Worm (Caenorhabditis elegans) whole organism, young adult: ENCODE measurements around the gene F36D4.5.
A peak's percentile ranks its signal among the peaks of the same experiment; 100 is the strongest.

Experiments
- C06A6.2 ChIP-seq: fragments of 200-800 bp; sonication (Bioruptor generic); conservative IDR thresholded peaks from 2 replicates; pipeline ENCODE4 v1.3.6; 2022; ENCODE audit warnings: missing genetic modification characterization, missing compliant biosample characterization
- D2030.7 ChIP-seq: fragments of 200-800 bp; sonication (Bioruptor generic); IDR thresholded peaks from 2 replicates; pipeline ENCODE4 v1.3.6; 2022; ENCODE audit warnings: missing genetic modification reagents, missing genetic modification characterization, missing compliant biosample characterization
- F33H1.4 ChIP-seq: fragments of 200-800 bp; sonication (Bioruptor generic); IDR thresholded peaks from 2 replicates; pipeline ENCODE4 v1.3.6; 2022; ENCODE audit warnings: missing genetic modification reagents, missing genetic modification characterization, missing compliant biosample characterization
- F37B4.10 ChIP-seq: fragments of 200-800 bp; sonication (Bioruptor generic); IDR thresholded peaks from 2 replicates; pipeline ENCODE4 v1.3.6; 2022; ENCODE audit warnings: missing genetic modification characterization, missing compliant biosample characterization
- T07F8.4 ChIP-seq: sonication (generic microtip); optimal IDR thresholded peaks from 2 replicates; lab custom pipeline; 2016; ENCODE audit warnings: mild to moderate bottlenecking, missing genetic modification characterization, moderate library complexity, missing compliant biosample characterization
- Y56A3A.18 ChIP-seq: fragments of 200-800 bp; sonication (Bioruptor generic); IDR thresholded peaks from 2 replicates; pipeline ENCODE4 v1.3.6; 2022; ENCODE audit warnings: missing genetic modification reagents, missing genetic modification characterization, missing compliant biosample characterization
- Y67H2A.10 ChIP-seq: fragments of 200-800 bp; sonication (Bioruptor generic); conservative IDR thresholded peaks from 2 replicates; pipeline ENCODE4 v1.3.6; 2022; ENCODE audit warnings: missing genetic modification reagents, missing genetic modification characterization, missing compliant biosample characterization
- Y95B8A.8 ChIP-seq: fragments of 200-800 bp; sonication (Bioruptor generic); IDR thresholded peaks from 2 replicates; pipeline ENCODE4 v1.3.6; 2022; ENCODE audit warnings: missing genetic modification reagents, missing genetic modification characterization, missing compliant biosample characterization
- ZK185.1 ChIP-seq: sonication (generic microtip); optimal IDR thresholded peaks from 2 replicates; lab custom pipeline; 2016; ENCODE audit warnings: mild to moderate bottlenecking, missing genetic modification characterization, missing compliant biosample characterization; ENCODE audit not compliant: poor library complexity, severe bottlenecking
- aptf-2 ChIP-seq: fragments of 200-800 bp; sonication (Bioruptor generic); conservative IDR thresholded peaks from 2 replicates; pipeline ENCODE4 v1.3.6; 2022; ENCODE audit warnings: missing genetic modification reagents, missing genetic modification characterization, missing compliant biosample characterization
- attf-3 ChIP-seq: fragments of 200-800 bp; sonication (Bioruptor generic); conservative IDR thresholded peaks from 2 replicates; pipeline ENCODE4 v1.3.6; 2022; ENCODE audit warnings: missing genetic modification reagents, missing genetic modification characterization, missing compliant biosample characterization
- ccch-3 ChIP-seq: fragments of 200-800 bp; sonication (Bioruptor generic); optimal IDR thresholded peaks from 2 replicates; lab custom pipeline; 2018; ENCODE audit warnings: mild to moderate bottlenecking, missing genetic modification characterization, missing compliant biosample characterization
- cebp-1 ChIP-seq, 2 experiments: fragments of 200-800 bp in 1 of 2; sonication (Bioruptor generic) in 1 of 2; sonication (generic microtip) in 1 of 2; IDR thresholded peaks in 1 of 2; optimal IDR thresholded peaks in 1 of 2; 2 replicates each; pipeline versions ENCODE4 v1.3.6 to Lab custom; 2017 to 2022; ENCODE audit warnings: missing compliant biosample characterization in 2 of 2, missing genetic modification characterization in 2 of 2, mild to moderate bottlenecking in 1 of 2, missing genetic modification reagents in 1 of 2, moderate library complexity in 1 of 2
- ceh-79 ChIP-seq: sonication (generic microtip); optimal IDR thresholded peaks from 2 replicates; lab custom pipeline; 2017; ENCODE audit warnings: mild to moderate bottlenecking, missing genetic modification characterization, missing compliant biosample characterization
- ceh-91 ChIP-seq: fragments of 200-800 bp; sonication (Bioruptor generic); IDR thresholded peaks from 2 replicates; pipeline ENCODE4 v1.3.6; 2022; ENCODE audit warnings: missing genetic modification reagents, missing genetic modification characterization, missing compliant biosample characterization
- dox-1 ChIP-seq: fragments of 200-800 bp; sonication (Bioruptor generic); IDR thresholded peaks from 2 replicates; pipeline ENCODE4 v1.3.6; 2022; ENCODE audit warnings: missing genetic modification reagents, missing genetic modification characterization, missing compliant biosample characterization
- ets-4 ChIP-seq: fragments of 200-800 bp; sonication (Bioruptor generic); optimal IDR thresholded peaks from 2 replicates; lab custom pipeline; 2018; ENCODE audit warnings: mild to moderate bottlenecking, missing genetic modification characterization, missing compliant biosample characterization
- gei-17 ChIP-seq: fragments of 200-800 bp; sonication (Bioruptor generic); optimal IDR thresholded peaks from 2 replicates; lab custom pipeline; 2018; ENCODE audit warnings: mild to moderate bottlenecking, missing genetic modification characterization, missing compliant biosample characterization
- him-1 ChIP-seq: sonication (generic microtip); optimal IDR thresholded peaks from 2 replicates; lab custom pipeline; 2016; ENCODE audit warnings: missing genotype, missing genetic modification reagents, missing genetic modification characterization, missing compliant biosample characterization
- let-526 ChIP-seq: fragments of 200-800 bp; sonication (Bioruptor generic); IDR thresholded peaks from 2 replicates; pipeline ENCODE4 v1.3.6; 2022; ENCODE audit warnings: missing genetic modification reagents, missing genetic modification characterization, missing compliant biosample characterization
- lin-35 ChIP-seq, 3 experiments: fragments of 150-350 bp in 2 of 3; sonication (generic microtip) in 1 of 3; optimal IDR thresholded peaks; 2 replicates each; lab custom pipeline; 2014 to 2018; ENCODE audit warnings: missing biosample characterization in 3 of 3, missing genetic modification characterization in 3 of 3, missing genetic modification reagents in 3 of 3
- lin-40 ChIP-seq: sonication (generic microtip); optimal IDR thresholded peaks from 2 replicates; lab custom pipeline; 2016; ENCODE audit warnings: missing genetic modification characterization, mild to moderate bottlenecking, missing compliant biosample characterization, missing genotype, missing genetic modification reagents
- lin-54 ChIP-seq: fragments of 200-800 bp; sonication (Bioruptor generic); optimal IDR thresholded peaks from 2 replicates; lab custom pipeline; 2018; ENCODE audit warnings: mild to moderate bottlenecking, missing genetic modification characterization, missing compliant biosample characterization
- lsl-1 ChIP-seq: fragments of 200-800 bp; sonication (Bioruptor generic); optimal IDR thresholded peaks from 2 replicates; lab custom pipeline; 2018; ENCODE audit warnings: mild to moderate bottlenecking, missing genetic modification characterization, moderate library complexity, missing compliant biosample characterization
- madf-6 ChIP-seq: fragments of 200-800 bp; sonication (Bioruptor generic); IDR thresholded peaks from 2 replicates; pipeline ENCODE4 v1.3.6; 2022; ENCODE audit warnings: missing genetic modification reagents, missing genetic modification characterization, missing compliant biosample characterization
- mel-28 ChIP-seq: sonication (generic microtip); optimal IDR thresholded peaks from 2 replicates; lab custom pipeline; 2016; ENCODE audit warnings: borderline replicate concordance, mild to moderate bottlenecking, missing genetic modification characterization, missing compliant biosample characterization
- mes-4 ChIP-seq: sonication (generic microtip); optimal IDR thresholded peaks from 2 replicates; lab custom pipeline; 2016; ENCODE audit warnings: missing genotype, missing genetic modification characterization, missing compliant biosample characterization
- mxl-1 ChIP-seq: sonication (generic microtip); optimal IDR thresholded peaks from 2 replicates; lab custom pipeline; 2016; ENCODE audit warnings: missing genetic modification characterization, missing compliant biosample characterization
- nfya-1 ChIP-seq: sonication (generic microtip); optimal IDR thresholded peaks from 2 replicates; lab custom pipeline; 2017; ENCODE audit warnings: antibody characterized with exemption, missing compliant biosample characterization, missing genetic modification characterization, borderline replicate concordance; ENCODE audit not compliant: insufficient read depth
- nfya-2 ChIP-seq: fragments of 200-800 bp; sonication (Bioruptor generic); IDR thresholded peaks from 2 replicates; pipeline ENCODE4 v1.3.6; 2022; ENCODE audit warnings: missing genetic modification reagents, missing genetic modification characterization, missing compliant biosample characterization
- nfyb-1 ChIP-seq: fragments of 200-800 bp; sonication (Bioruptor generic); IDR thresholded peaks from 2 replicates; pipeline ENCODE4 v1.3.6; 2022; ENCODE audit warnings: missing genetic modification reagents, missing genetic modification characterization, missing compliant biosample characterization
- nhr-27 ChIP-seq: fragments of 200-800 bp; sonication (Bioruptor generic); optimal IDR thresholded peaks from 2 replicates; lab custom pipeline; 2018; ENCODE audit warnings: mild to moderate bottlenecking, missing genetic modification characterization, moderate library complexity, missing compliant biosample characterization
- nhr-80 ChIP-seq: sonication (generic microtip); optimal IDR thresholded peaks from 2 replicates; lab custom pipeline; 2016; ENCODE audit warnings: missing genetic modification characterization, missing compliant biosample characterization
- pha-4 ChIP-seq: fragments of 150-350 bp; sonication (generic microtip); optimal IDR thresholded peaks from 2 replicates; lab custom pipeline; 2014; ENCODE audit warnings: missing biosample characterization, missing genetic modification reagents, missing genetic modification characterization
- rcor-1 ChIP-seq: fragments of 200-800 bp; sonication (Bioruptor generic); IDR thresholded peaks from 2 replicates; pipeline ENCODE4 v1.3.6; 2022; ENCODE audit warnings: missing genetic modification reagents, missing genetic modification characterization, missing compliant biosample characterization
- snpc-1.3 ChIP-seq: sonication (generic microtip); optimal IDR thresholded peaks from 2 replicates; lab custom pipeline; 2017; ENCODE audit warnings: missing genetic modification characterization, mild to moderate bottlenecking, missing compliant biosample characterization, antibody characterized with exemption, moderate library complexity, missing genotype, missing genetic modification reagents; ENCODE audit not compliant: insufficient read depth
- snpc-4 ChIP-seq, 5 experiments: fragments of 150-350 bp in 1 of 5; sonication (generic microtip) in 4 of 5; optimal IDR thresholded peaks; 2 replicates each; lab custom pipeline; 2014 to 2018; ENCODE audit warnings: missing genetic modification characterization in 5 of 5, missing biosample characterization in 3 of 5, antibody characterized with exemption in 2 of 5, mild to moderate bottlenecking in 2 of 5, missing compliant biosample characterization in 2 of 5, missing genotype in 2 of 5, moderate library complexity in 2 of 5, missing genetic modification reagents in 1 of 5
- sptf-2 ChIP-seq: fragments of 200-800 bp; sonication (Bioruptor generic); optimal IDR thresholded peaks from 2 replicates; lab custom pipeline; 2018; ENCODE audit warnings: mild to moderate bottlenecking, missing genetic modification characterization, missing compliant biosample characterization
- tbp1 ChIP-seq: fragments of 200-800 bp; sonication (Bioruptor generic); optimal IDR thresholded peaks from 2 replicates; lab custom pipeline; 2018; ENCODE audit warnings: mild to moderate bottlenecking, missing genetic modification characterization, missing compliant biosample characterization
- unc-130 ChIP-seq: sonication (generic microtip); optimal IDR thresholded peaks from 2 replicates; lab custom pipeline; 2016; ENCODE audit warnings: missing genetic modification reagents, missing genetic modification characterization, missing compliant biosample characterization
- unc-62 ChIP-seq: fragments of 150-350 bp; optimal IDR thresholded peaks from 2 replicates; lab custom pipeline; 2014; ENCODE audit warnings: missing biosample characterization, missing genetic modification reagents, missing genetic modification characterization
- ztf-18 ChIP-seq: sonication (generic microtip); optimal IDR thresholded peaks from 2 replicates; lab custom pipeline; 2016; ENCODE audit warnings: missing genotype, mild to moderate bottlenecking, missing genetic modification characterization, missing compliant biosample characterization
- ztf-22 ChIP-seq: fragments of 200-800 bp; sonication (Bioruptor generic); optimal IDR thresholded peaks from 2 replicates; lab custom pipeline; 2018; ENCODE audit warnings: mild to moderate bottlenecking, missing genetic modification characterization, moderate library complexity, missing compliant biosample characterization
- ztf-6 ChIP-seq: fragments of 200-800 bp; sonication (Bioruptor generic); IDR thresholded peaks from 2 replicates; pipeline ENCODE4 v1.3.6; 2022; ENCODE audit warnings: missing genetic modification reagents, missing genetic modification characterization, missing compliant biosample characterization

Gene F36D4.5

ce11 chrV:9376417-9376816, 49.2 kb downstream of the F36D4.5 start, which contains the start of gene E02C12.19:
E02C12.19 (minus strand) TSS chrV:9376517.
- no peak for TF ChIP-seq lin-54 (GFP tag; lab: Kevin White, UChicago)
- no peak for TF ChIP-seq pha-4
- no peak for TF ChIP-seq ztf-22
- TF ChIP-seq him-1 (tag; lab: Kevin White, UChicago): no peak
- TF ChIP-seq dox-1 (GFP tag; lab: Robert Waterston, UW): no peak
- no peak for TF ChIP-seq F37B4.10
- no peak for TF ChIP-seq Y56A3A.18 (GFP tag; lab: Robert Waterston, UW)
- no peak for TF ChIP-seq nfya-2 (GFP tag; lab: Robert Waterston, UW)
- no peak for TF ChIP-seq snpc-1.3 (tag; lab: Kevin White, UChicago)

- no peak for TF ChIP-seq pha-4
- no peak for TF ChIP-seq nfya-1 (tag; lab: Kevin White, UChicago)
- no peak for TF ChIP-seq lin-40 (tag; lab: Kevin White, UChicago)
- no peak for TF ChIP-seq rcor-1 (GFP tag; lab: Robert Waterston, UW)
- no peak for TF ChIP-seq ztf-6 (GFP tag; lab: Robert Waterston, UW)
- TF ChIP-seq ccch-3: no peak
- TF ChIP-seq F33H1.4 (GFP tag; lab: Robert Waterston, UW): no peak
- TF ChIP-seq unc-62 (GFP tag; lab: Kevin White, UChicago): no peak
- no peak for TF ChIP-seq let-526 (GFP tag; lab: Robert Waterston, UW)
- TF ChIP-seq C06A6.2 (GFP tag; lab: Robert Waterston, UW): no peak
- TF ChIP-seq tbp1: no peak
- no peak for TF ChIP-seq sptf-2 (GFP tag; lab: Kevin White, UChicago)
- no peak for TF ChIP-seq Y95B8A.8 (GFP tag; lab: Robert Waterston, UW)
- TF ChIP-seq aptf-2: no peak
- TF ChIP-seq D2030.7 (GFP tag; lab: Robert Waterston, UW): no peak
- TF ChIP-seq nhr-27 (tag; lab: Kevin White, UChicago): no peak
- no peak for TF ChIP-seq mel-28 (tag; lab: Kevin White, UChicago)
- no peak for TF ChIP-seq ceh-91 (GFP tag; lab: Robert Waterston, UW)
- TF ChIP-seq lin-35 (GFP tag; optimal IDR thresholded peaks at IDR 0.05; lab: Kevin White, UChicago): no peak
- TF ChIP-seq ceh-79 (tag; lab: Kevin White, UChicago): no peak
Observed at ce11 chrV:9375378-9375777, 50.2 kb downstream of the F36D4.5 start, which contains the start of gene E02C12.9. E02C12.9 (minus strand) TSS chrV:9375478.

ce11 chrV:9373473-9373872, 52.1 kb downstream of the F36D4.5 start, which contains the start of gene E02C12.8:
E02C12.8 (minus strand) TSS chrV:9373613.
- TF ChIP-seq lsl-1 (GFP tag; lab: Kevin White, UChicago) (no peak), cebp-1 (GFP tag; IDR thresholded peaks at IDR 0.05; lab: Robert Waterston, UW) (peak; percentile 53; the same call in 1 of the 2 replicates), cebp-1 (tag; optimal IDR thresholded peaks at IDR 0.05; lab: Kevin White, UChicago) (no peak), nhr-80 (tag; lab: Kevin White, UChicago) (peak; percentile 77)

ce11 chrV:9370986-9371385, 54.6 kb downstream of the F36D4.5 start, which contains the start of gene E02C12.6:
E02C12.6 (minus strand) TSS chrV:9371086.
- no peak for TF ChIP-seq attf-3 (GFP tag; lab: Robert Waterston, UW)
- no peak for TF ChIP-seq mxl-1 (tag; lab: Kevin White, UChicago)
- no peak for TF ChIP-seq nfyb-1 (GFP tag; lab: Robert Waterston, UW)
- TF ChIP-seq gei-17 (GFP tag; lab: Kevin White, UChicago): no peak
- TF ChIP-seq Y67H2A.10 (GFP tag; lab: Robert Waterston, UW): no peak
- no peak for TF ChIP-seq madf-6 (GFP tag; lab: Robert Waterston, UW)
- TF ChIP-seq unc-130: no peak
- no peak for TF ChIP-seq snpc-4 (GFP tag; optimal IDR thresholded peaks at IDR 0.05; lab: Kevin White, UChicago)
- TF ChIP-seq snpc-4 (tag; optimal IDR thresholded peaks at IDR 0.05; lab: Kevin White, UChicago): no peak
- no peak for TF ChIP-seq ZK185.1 (tag; lab: Kevin White, UChicago)
- no peak for TF ChIP-seq T07F8.4 (tag; lab: Kevin White, UChicago)
- TF ChIP-seq nhr-27 (tag; lab: Kevin White, UChicago): no peak
- no peak for TF ChIP-seq ets-4 (GFP tag; lab: Kevin White, UChicago)
- TF ChIP-seq ztf-18: no peak
- no peak for TF ChIP-seq mes-4
